Fruit fly (Drosophila melanogaster) whole organism, embryonic: ENCODE measurements around the gene CG7945.

Experiments used
- Blimp-1 ChIP-seq: fragments of 200-800 bp; sonication (Bioruptor generic); optimal IDR thresholded peaks from 3 replicates; lab custom pipeline; 2018; ENCODE audit warnings: missing biosample characterization, missing genetic modification characterization, mild to moderate bottlenecking, moderate library complexity, missing genetic modification reagents
- CG10267 ChIP-seq: fragments of 200-800 bp; sonication (Bioruptor generic); optimal IDR thresholded peaks from 2 replicates; lab custom pipeline; 2018; ENCODE audit warnings: missing biosample characterization, mild to moderate bottlenecking, missing genetic modification characterization, moderate library complexity
- CG10321 ChIP-seq: fragments of 200-800 bp; sonication (Bioruptor generic); IDR thresholded peaks from 2 replicates; pipeline ENCODE4 v1.3.6; 2022; ENCODE audit warnings: missing biosample characterization, missing genetic modification characterization
- CG10366 ChIP-seq: fragments of 200-800 bp; sonication (Bioruptor generic); IDR thresholded peaks from 2 replicates; pipeline ENCODE4 v1.3.6; 2022; ENCODE audit warnings: missing biosample characterization, missing genetic modification characterization
- CG11723 ChIP-seq: fragments of 200-800 bp; sonication (Bioruptor generic); optimal IDR thresholded peaks from 2 replicates; lab custom pipeline; 2017; ENCODE audit warnings: missing biosample characterization, mild to moderate bottlenecking, missing genetic modification characterization
- CG17568 ChIP-seq: fragments of 200-800 bp; sonication (Bioruptor generic); optimal IDR thresholded peaks from 2 replicates; lab custom pipeline; 2018; ENCODE audit warnings: missing biosample characterization, mild to moderate bottlenecking, missing genetic modification characterization, moderate library complexity
- CG17612 ChIP-seq: fragments of 200-800 bp; sonication (Bioruptor generic); IDR thresholded peaks from 2 replicates; pipeline ENCODE4 v1.3.6; 2022; ENCODE audit warnings: missing biosample characterization, missing genetic modification characterization
- CG18764 ChIP-seq: fragments of 200-800 bp; sonication (Bioruptor generic); optimal IDR thresholded peaks from 3 replicates; lab custom pipeline; 2016; ENCODE audit warnings: missing biosample characterization, missing genetic modification characterization
- CG2116 ChIP-seq: fragments of 200-800 bp; sonication (Bioruptor generic); optimal IDR thresholded peaks from 3 replicates; lab custom pipeline; 2018; ENCODE audit warnings: missing biosample characterization, mild to moderate bottlenecking, missing genetic modification characterization
- CG30403 ChIP-seq: fragments of 200-800 bp; sonication (Bioruptor generic); optimal IDR thresholded peaks from 3 replicates; lab custom pipeline; 2016; ENCODE audit warnings: missing biosample characterization, missing genetic modification characterization
- CG30431 ChIP-seq: fragments of 200-800 bp; sonication (Bioruptor generic); optimal IDR thresholded peaks from 2 replicates; lab custom pipeline; 2017; ENCODE audit warnings: missing biosample characterization, missing genetic modification characterization
- CG31388 ChIP-seq: fragments of 200-800 bp; sonication (Bioruptor generic); optimal IDR thresholded peaks from 2 replicates; lab custom pipeline; 2016; ENCODE audit warnings: missing biosample characterization, missing genetic modification characterization
- CG42726 ChIP-seq: fragments of 200-800 bp; sonication (Bioruptor generic); IDR thresholded peaks from 2 replicates; pipeline ENCODE4 v1.3.6; 2022; ENCODE audit warnings: missing biosample characterization, missing genetic modification characterization; ENCODE audit not compliant: partially characterized antibody
- CG7271 ChIP-seq: fragments of 200-800 bp; sonication (Bioruptor generic); optimal IDR thresholded peaks from 2 replicates; lab custom pipeline; 2018; ENCODE audit warnings: missing biosample characterization, mild to moderate bottlenecking, missing genetic modification characterization, moderate library complexity
- CG7987 ChIP-seq: fragments of 200-800 bp; sonication (Bioruptor generic); optimal IDR thresholded peaks from 2 replicates; lab custom pipeline; 2018; ENCODE audit warnings: missing biosample characterization, mild to moderate bottlenecking, missing genetic modification characterization, moderate library complexity
- CG9437 ChIP-seq: fragments of 200-800 bp; sonication (Bioruptor generic); optimal IDR thresholded peaks from 2 replicates; lab custom pipeline; 2018; ENCODE audit warnings: missing biosample characterization, mild to moderate bottlenecking, missing genetic modification characterization
- CG9609 ChIP-seq: fragments of 200-800 bp; sonication (Bioruptor generic); optimal IDR thresholded peaks from 3 replicates; lab custom pipeline; 2016; ENCODE audit warnings: missing biosample characterization, missing genetic modification characterization
- CHES-1-like ChIP-seq: fragments of 200-800 bp; sonication (Bioruptor generic); optimal IDR thresholded peaks from 2 replicates; lab custom pipeline; 2016; ENCODE audit warnings: missing biosample characterization, missing genetic modification characterization
- D19B ChIP-seq: fragments of 200-800 bp; sonication (Bioruptor generic); optimal IDR thresholded peaks from 2 replicates; lab custom pipeline; 2017; ENCODE audit warnings: missing biosample characterization, mild to moderate bottlenecking, missing genetic modification characterization
- Gsc ChIP-seq: fragments of 200-800 bp; sonication (Bioruptor generic); IDR thresholded peaks from 2 replicates; pipeline ENCODE4 v1.3.6; 2022; ENCODE audit warnings: missing biosample characterization, missing genetic modification characterization
- MBD-R2 ChIP-seq: fragments of 200-800 bp; sonication (Bioruptor generic); IDR thresholded peaks from 2 replicates; pipeline ENCODE4 v1.3.6; 2022; ENCODE audit warnings: missing biosample characterization, missing genetic modification characterization
- MTF-1 ChIP-seq: fragments of 200-800 bp; sonication (Bioruptor generic); optimal IDR thresholded peaks from 2 replicates; lab custom pipeline; 2018; ENCODE audit warnings: missing biosample characterization, mild to moderate bottlenecking, missing genetic modification characterization, borderline replicate concordance
- Med ChIP-seq: fragments of 200-800 bp; sonication (Bioruptor generic); peaks from one replicate; lab custom pipeline; 2016; ENCODE audit warnings: missing biosample characterization, missing genetic modification characterization, mild to moderate bottlenecking, inconsistent platforms, moderate library complexity
- Side ChIP-seq: fragments of 200-800 bp; sonication (Bioruptor generic); optimal IDR thresholded peaks from 2 replicates; lab custom pipeline; 2016; ENCODE audit warnings: missing biosample characterization, missing genetic modification characterization
- Sry-δ ChIP-seq: fragments of 200-800 bp; sonication (Bioruptor generic); optimal IDR thresholded peaks from 2 replicates; lab custom pipeline; 2016; ENCODE audit warnings: missing biosample characterization, missing genetic modification characterization
- Taf1 ChIP-seq: fragments of 200-800 bp; sonication (Bioruptor generic); IDR thresholded peaks from 2 replicates; pipeline ENCODE4 v1.3.6; 2022; ENCODE audit warnings: missing biosample characterization, missing genetic modification characterization
- Vsx1 ChIP-seq: fragments of 200-800 bp; sonication (Bioruptor generic); optimal IDR thresholded peaks from 2 replicates; lab custom pipeline; 2017; ENCODE audit warnings: missing biosample characterization, mild to moderate bottlenecking, missing genetic modification characterization, missing genetic modification reagents
- cad ChIP-seq: fragments of >200 bp; optimal IDR thresholded peaks from 2 replicates; lab custom pipeline; 2017; ENCODE audit warnings: missing biosample characterization, missing genetic modification characterization
- crp ChIP-seq, 2 experiments: fragments of 200-800 bp; sonication (Bioruptor generic); optimal IDR thresholded peaks; 2 replicates in 1 of 2; 3 replicates in 1 of 2; lab custom pipeline; 2017; ENCODE audit warnings: missing biosample characterization in 2 of 2, missing genetic modification characterization in 2 of 2, mild to moderate bottlenecking in 1 of 2, moderate library complexity in 1 of 2
- danr ChIP-seq: fragments of 200-800 bp; sonication (Bioruptor generic); IDR thresholded peaks from 2 replicates; pipeline ENCODE4 v1.3.6; 2022; ENCODE audit warnings: missing biosample characterization, missing genetic modification characterization
- fd64A ChIP-seq: fragments of 200-800 bp; sonication (Bioruptor generic); optimal IDR thresholded peaks from 3 replicates; lab custom pipeline; 2018; ENCODE audit warnings: missing biosample characterization, mild to moderate bottlenecking, missing genetic modification characterization
- h ChIP-seq: fragments of >200 bp; optimal IDR thresholded peaks from 2 replicates; lab custom pipeline; 2017
- inv ChIP-seq: fragments of 200-800 bp; sonication (Bioruptor generic); IDR thresholded peaks from 2 replicates; pipeline ENCODE4 v1.3.6; 2022; ENCODE audit warnings: missing biosample characterization, missing genetic modification characterization; ENCODE audit not compliant: partially characterized antibody
- kah ChIP-seq: fragments of 200-800 bp; sonication (Bioruptor generic); optimal IDR thresholded peaks from 2 replicates; lab custom pipeline; 2018; ENCODE audit warnings: missing biosample characterization, mild to moderate bottlenecking, missing genetic modification characterization
- ken ChIP-seq: fragments of 200-800 bp; sonication (Bioruptor generic); IDR thresholded peaks from 3 replicates; pipeline ENCODE4 v1.3.6; 2022; ENCODE audit warnings: missing biosample characterization, missing genetic modification characterization
- lola ChIP-seq, 3 experiments: fragments of >200 bp in 2 of 3; fragments of 200-800 bp in 1 of 3; sonication (Bioruptor generic) in 1 of 3; optimal IDR thresholded peaks; 2 replicates each; lab custom pipeline; 2017 to 2019; ENCODE audit warnings: missing biosample characterization in 3 of 3, missing genetic modification characterization in 3 of 3, mild to moderate bottlenecking in 1 of 3, moderate library complexity in 1 of 3
- maf-S ChIP-seq: fragments of 200-800 bp; sonication (Bioruptor generic); optimal IDR thresholded peaks from 2 replicates; lab custom pipeline; 2016; ENCODE audit warnings: missing biosample characterization, missing genetic modification characterization
- mld ChIP-seq: fragments of 200-800 bp; sonication (Bioruptor generic); IDR thresholded peaks from 3 replicates; pipeline ENCODE4 v1.3.6; 2022; ENCODE audit warnings: missing biosample characterization, missing genetic modification characterization; ENCODE audit not compliant: partially characterized antibody
- nmo ChIP-seq: fragments of 200-800 bp; sonication (Bioruptor generic); optimal IDR thresholded peaks from 2 replicates; lab custom pipeline; 2018; ENCODE audit warnings: missing biosample characterization, mild to moderate bottlenecking, missing genetic modification characterization, moderate library complexity
- onecut ChIP-seq: fragments of 200-800 bp; sonication (Bioruptor generic); IDR thresholded peaks from 2 replicates; pipeline ENCODE4 v1.3.6; 2022; ENCODE audit warnings: missing biosample characterization, missing genetic modification characterization
- pita ChIP-seq: fragments of 200-800 bp; sonication (Bioruptor generic); optimal IDR thresholded peaks from 2 replicates; lab custom pipeline; 2017; ENCODE audit warnings: missing biosample characterization, mild to moderate bottlenecking, missing genetic modification characterization
- pros ChIP-seq: fragments of 200-800 bp; sonication (Bioruptor generic); optimal IDR thresholded peaks from 3 replicates; lab custom pipeline; 2019; ENCODE audit warnings: missing biosample characterization, mild to moderate bottlenecking, missing genetic modification characterization, moderate library complexity
- ro ChIP-seq: fragments of 200-800 bp; sonication (Bioruptor generic); IDR thresholded peaks from 2 replicates; pipeline ENCODE4 v1.3.6; 2022; ENCODE audit warnings: missing biosample characterization, missing genetic modification characterization
- row ChIP-seq: fragments of 200-800 bp; sonication (Bioruptor generic); IDR thresholded peaks from 3 replicates; pipeline ENCODE4 v1.3.6; 2022; ENCODE audit warnings: missing biosample characterization, missing genetic modification characterization
- tin ChIP-seq: fragments of 200-800 bp; sonication (Bioruptor generic); optimal IDR thresholded peaks from 3 replicates; lab custom pipeline; 2016; ENCODE audit warnings: missing biosample characterization, missing genetic modification characterization
- tna ChIP-seq: fragments of 200-800 bp; sonication (Bioruptor generic); IDR thresholded peaks from 2 replicates; pipeline ENCODE4 v1.3.6; 2022; ENCODE audit warnings: missing biosample characterization, missing genetic modification characterization; ENCODE audit not compliant: partially characterized antibody
- toy ChIP-seq: fragments of 200-800 bp; sonication (Bioruptor generic); IDR thresholded peaks from 2 replicates; pipeline ENCODE4 v1.3.6; 2022; ENCODE audit warnings: missing biosample characterization, missing genetic modification characterization
- zen ChIP-seq: fragments of 200-800 bp; sonication (Bioruptor generic); optimal IDR thresholded peaks from 3 replicates; lab custom pipeline; 2018; ENCODE audit warnings: missing biosample characterization, mild to moderate bottlenecking, missing genetic modification characterization, moderate library complexity
- zen2 ChIP-seq: fragments of 200-800 bp; sonication (Bioruptor generic); IDR thresholded peaks from 3 replicates; pipeline ENCODE4 v1.3.6; 2022; ENCODE audit warnings: missing biosample characterization, missing genetic modification characterization; ENCODE audit not compliant: partially characterized antibody

The CG7945 gene

dm6 chr3L:15508750-15509149, 15.2 kb downstream of the CG7945 start, which contains the start of gene Z600:
Gene Z600 (plus strand): TSS chr3L:15509061.
- TF ChIP-seq tna: 0 out of 2 replicates have a peak, but pooled peaks have one; percentile 14
- TF ChIP-seq zen: peak; percentile 100
- TF ChIP-seq Blimp-1 (GFP tag; lab: Kevin White, UChicago): no peak
- no peak for TF ChIP-seq CG2116
- no peak for TF ChIP-seq Med (GFP tag; lab: Kevin White, UChicago)
- 0 out of 3 replicates have a peak, but pooled peaks have one; percentile 16 for TF ChIP-seq mld (GFP tag; lab: Robert Waterston, UW)
- peak; percentile 21; the same call in 1 of the 2 replicates for TF ChIP-seq inv (GFP tag; lab: Robert Waterston, UW)
- TF ChIP-seq cad (GFP tag; lab: Kevin White, UChicago): peak; percentile 95
- TF ChIP-seq CG7271: peak; percentile 76
- no peak for TF ChIP-seq onecut

- peak; percentile 97 for TF ChIP-seq CG30403
- TF ChIP-seq CG42726 (GFP tag; lab: Robert Waterston, UW): 0 out of 2 replicates have a peak, but pooled peaks have one; percentile 4
- peak; percentile 97 for TF ChIP-seq MTF-1
- TF ChIP-seq pita (GFP tag; lab: Kevin White, UChicago): no peak
- peak; percentile 90 for TF ChIP-seq CG9437 (GFP tag; lab: Kevin White, UChicago)
- TF ChIP-seq crp (GFP tag; optimal IDR thresholded peaks at IDR 0.05; lab: Kevin White, UChicago): peak; percentile 56 to 87
- peak; percentile 73 for TF ChIP-seq Sry-δ
- TF ChIP-seq zen2: no peak
- TF ChIP-seq D19B (GFP tag; lab: Kevin White, UChicago): peak; percentile 86
- peak; percentile 89 for TF ChIP-seq CG31388
- TF ChIP-seq kah (GFP tag; lab: Kevin White, UChicago): peak; percentile 97
- TF ChIP-seq MBD-R2: peak; percentile 94
- peak; percentile 89; the same call in 1 of the 2 replicates for TF ChIP-seq Taf1 (GFP tag; lab: Robert Waterston, UW)
- TF ChIP-seq row (GFP tag; lab: Robert Waterston, UW): peak; percentile 99
- peak in 1 of 3 experiments; percentile 98 for TF ChIP-seq lola (GFP tag; optimal IDR thresholded peaks at IDR 0.05; lab: Kevin White, UChicago)
- TF ChIP-seq danr: peak; percentile 89
- TF ChIP-seq Vsx1: peak; percentile 95
- TF ChIP-seq tin: peak; percentile 98
- peak; percentile 98 for TF ChIP-seq CG17568 (GFP tag; lab: Kevin White, UChicago)
- peak; percentile 94 for TF ChIP-seq CG18764 (GFP tag; lab: Kevin White, UChicago)
- no peak; the same call in 1 of the 2 replicates for TF ChIP-seq toy
- TF ChIP-seq CG10366 (GFP tag; lab: Robert Waterston, UW): peak; percentile 94
- TF ChIP-seq CG17612: peak; percentile 83; the same call in 1 of the 2 replicates
- TF ChIP-seq CHES-1-like (GFP tag; lab: Kevin White, UChicago): peak; percentile 96
- TF ChIP-seq maf-S: peak; percentile 94
- TF ChIP-seq Gsc (GFP tag; lab: Robert Waterston, UW): no peak
- TF ChIP-seq CG30431: peak; percentile 92
- peak; percentile 97 for TF ChIP-seq CG10267 (tag; lab: Kevin White, UChicago)
- TF ChIP-seq Side (GFP tag; lab: Kevin White, UChicago): peak; percentile 98
- peak; percentile 93 for TF ChIP-seq pros (GFP tag; lab: Kevin White, UChicago)
- TF ChIP-seq nmo (GFP tag; lab: Kevin White, UChicago): peak; percentile 98
- TF ChIP-seq ro: no peak
- peak; percentile 93 for TF ChIP-seq ken (GFP tag; lab: Robert Waterston, UW)
- peak; percentile 97 for TF ChIP-seq CG7987 (GFP tag; lab: Kevin White, UChicago)
- peak; percentile 96 for TF ChIP-seq CG9609 (GFP tag; lab: Kevin White, UChicago)
- TF ChIP-seq h (lab: Kevin White, UChicago): no peak
- peak; percentile 97 for TF ChIP-seq CG11723 (GFP tag; lab: Kevin White, UChicago)
- TF ChIP-seq CG10321 (GFP tag; lab: Robert Waterston, UW): peak; percentile 77
- TF ChIP-seq fd64A (GFP tag; lab: Kevin White, UChicago): peak; percentile 98
Measured at dm6 chr3L:15508233-15508632, 15.7 kb downstream of the CG7945 start, which contains the start of gene CG7841. Gene CG7841 (minus strand): TSS chr3L:15508252.
